Fruit fly (Drosophila melanogaster) whole organism, embryonic: ENCODE measurements around the gene CG5516.

Experiments
- Bteb2 ChIP-seq: fragments of 200-800 bp; sonication (Bioruptor generic); optimal IDR thresholded peaks from 2 replicates; lab custom pipeline; 2016; ENCODE audit warnings: missing biosample characterization, missing genetic modification characterization
- CG12071 ChIP-seq: fragments of 200-800 bp; sonication (Bioruptor generic); optimal IDR thresholded peaks from 3 replicates; lab custom pipeline; 2018; ENCODE audit warnings: missing biosample characterization, mild to moderate bottlenecking, missing genetic modification characterization
- CG13624 ChIP-seq: fragments of 200-800 bp; sonication (Bioruptor generic); optimal IDR thresholded peaks from 2 replicates; lab custom pipeline; 2016; ENCODE audit warnings: missing biosample characterization, missing genetic modification characterization
- CG13775 ChIP-seq: fragments of 200-800 bp; sonication (Bioruptor generic); optimal IDR thresholded peaks from 3 replicates; lab custom pipeline; 2017; ENCODE audit warnings: missing biosample characterization, mild to moderate bottlenecking, missing genetic modification characterization
- CG14860 ChIP-seq: fragments of 200-800 bp; sonication (Bioruptor generic); IDR thresholded peaks from 3 replicates; pipeline ENCODE4 v1.3.6; 2022; ENCODE audit warnings: missing biosample characterization, missing genetic modification characterization; ENCODE audit not compliant: partially characterized antibody
- CG15011 ChIP-seq: fragments of 200-800 bp; sonication (Bioruptor generic); optimal IDR thresholded peaks from 3 replicates; lab custom pipeline; 2018; ENCODE audit warnings: missing biosample characterization, mild to moderate bottlenecking, missing genetic modification characterization
- CG15269 ChIP-seq: fragments of 200-800 bp; sonication (Bioruptor generic); optimal IDR thresholded peaks from 2 replicates; lab custom pipeline; 2018; ENCODE audit warnings: missing biosample characterization, mild to moderate bottlenecking, missing genetic modification characterization, moderate library complexity
- CG15514 ChIP-seq: fragments of 200-800 bp; sonication (Bioruptor generic); optimal IDR thresholded peaks from 3 replicates; lab custom pipeline; 2017; ENCODE audit warnings: missing biosample characterization, missing genetic modification characterization, mild to moderate bottlenecking, moderate library complexity, missing genetic modification reagents
- CG17802 ChIP-seq: fragments of 200-800 bp; sonication (Bioruptor generic); optimal IDR thresholded peaks from 2 replicates; lab custom pipeline; 2018; ENCODE audit warnings: missing biosample characterization, mild to moderate bottlenecking, missing genetic modification characterization, moderate library complexity
- CG31224 ChIP-seq: fragments of 200-800 bp; sonication (Bioruptor generic); IDR thresholded peaks from 2 replicates; pipeline ENCODE4 v1.3.6; 2022; ENCODE audit warnings: missing biosample characterization, missing genetic modification characterization
- CG31441 ChIP-seq: fragments of 200-800 bp; sonication (Bioruptor generic); IDR thresholded peaks from 2 replicates; pipeline ENCODE4 v1.3.6; 2022; ENCODE audit warnings: missing biosample characterization, missing genetic modification characterization
- CG34422 ChIP-seq: fragments of 200-800 bp; sonication (Bioruptor generic); IDR thresholded peaks from 3 replicates; pipeline ENCODE4 v1.3.6; 2022; ENCODE audit warnings: missing biosample characterization, missing genetic modification characterization
- CG4282 ChIP-seq: fragments of 200-800 bp; sonication (Bioruptor generic); optimal IDR thresholded peaks from 2 replicates; lab custom pipeline; 2016; ENCODE audit warnings: missing biosample characterization, missing genetic modification characterization
- CG6854 ChIP-seq: fragments of 200-800 bp; sonication (Bioruptor generic); optimal IDR thresholded peaks from 3 replicates; lab custom pipeline; 2017; ENCODE audit warnings: missing biosample characterization, mild to moderate bottlenecking, missing genetic modification characterization
- CG7357 ChIP-seq: fragments of 200-800 bp; sonication (Bioruptor generic); IDR thresholded peaks from 3 replicates; pipeline ENCODE4 v1.3.6; 2022; ENCODE audit warnings: missing biosample characterization, missing genetic modification characterization
- CG9215 ChIP-seq: fragments of 200-800 bp; sonication (Bioruptor generic); IDR thresholded peaks from 2 replicates; pipeline ENCODE4 v1.3.6; 2022; ENCODE audit warnings: missing biosample characterization, missing genetic modification characterization
- CG9797 ChIP-seq: fragments of 200-800 bp; sonication (Bioruptor generic); optimal IDR thresholded peaks from 3 replicates; lab custom pipeline; 2018; ENCODE audit warnings: missing biosample characterization, mild to moderate bottlenecking, missing genetic modification characterization
- Dad ChIP-seq: fragments of 200-800 bp; sonication (Bioruptor generic); optimal IDR thresholded peaks from 3 replicates; lab custom pipeline; 2016; ENCODE audit warnings: missing biosample characterization, missing genetic modification characterization
- Dbx ChIP-seq: fragments of 200-800 bp; sonication (Bioruptor generic); IDR thresholded peaks from 3 replicates; pipeline ENCODE4 v1.3.6; 2022; ENCODE audit warnings: missing biosample characterization, missing genetic modification characterization
- Dip2 ChIP-seq: fragments of 200-800 bp; sonication (Bioruptor generic); IDR thresholded peaks from 2 replicates; pipeline ENCODE4 v1.3.6; 2022; ENCODE audit warnings: missing biosample characterization, missing genetic modification characterization
- Dip3 ChIP-seq: fragments of 200-800 bp; sonication (Bioruptor generic); optimal IDR thresholded peaks from 3 replicates; lab custom pipeline; 2016; ENCODE audit warnings: missing biosample characterization, missing genetic modification characterization
- Ets65A ChIP-seq: fragments of 200-800 bp; sonication (Bioruptor generic); peaks from one replicate; lab custom pipeline; 2016; ENCODE audit warnings: missing biosample characterization, missing genetic modification characterization
- Fer3 ChIP-seq: fragments of 200-800 bp; sonication (Bioruptor generic); optimal IDR thresholded peaks from 2 replicates; lab custom pipeline; 2018; ENCODE audit warnings: missing biosample characterization, mild to moderate bottlenecking, missing genetic modification characterization, moderate library complexity
- GATAe ChIP-seq: fragments of 200-800 bp; sonication (Bioruptor generic); conservative IDR thresholded peaks from 2 replicates; pipeline ENCODE4 v1.3.6; 2022; ENCODE audit warnings: missing biosample characterization, missing genetic modification characterization
- Hmr ChIP-seq: fragments of 200-800 bp; sonication (Bioruptor generic); optimal IDR thresholded peaks from 3 replicates; lab custom pipeline; 2017; ENCODE audit warnings: mild to moderate bottlenecking, missing biosample characterization, missing genetic modification reagents, missing genetic modification characterization
- Hr39 ChIP-seq: fragments of >200 bp; optimal IDR thresholded peaks from 2 replicates; lab custom pipeline; 2017
- Myb ChIP-seq: fragments of 200-800 bp; sonication (Bioruptor generic); optimal IDR thresholded peaks from 2 replicates; lab custom pipeline; 2016; ENCODE audit warnings: missing biosample characterization, missing genetic modification characterization
- NFAT ChIP-seq: fragments of 200-800 bp; sonication (Bioruptor generic); IDR thresholded peaks from 2 replicates; pipeline ENCODE4 v1.3.6; 2022; ENCODE audit warnings: missing biosample characterization, missing genetic modification characterization
- Opbp ChIP-seq: fragments of 200-800 bp; sonication (Bioruptor generic); IDR thresholded peaks from 3 replicates; pipeline ENCODE4 v1.3.6; 2022; ENCODE audit warnings: missing biosample characterization, missing genetic modification characterization; ENCODE audit not compliant: partially characterized antibody
- Side ChIP-seq: fragments of 200-800 bp; sonication (Bioruptor generic); optimal IDR thresholded peaks from 2 replicates; lab custom pipeline; 2016; ENCODE audit warnings: missing biosample characterization, missing genetic modification characterization
- Ssrp ChIP-seq: fragments of 200-800 bp; sonication (Bioruptor generic); optimal IDR thresholded peaks from 2 replicates; lab custom pipeline; 2018; ENCODE audit warnings: missing biosample characterization, mild to moderate bottlenecking, missing genetic modification characterization, moderate library complexity
- Stat92E ChIP-seq, 3 experiments: fragments of >200 bp in 2 of 3; fragments of 200-800 bp in 1 of 3; sonication (Bioruptor generic) in 1 of 3; optimal IDR thresholded peaks; 2 replicates each; lab custom pipeline; 2017 to 2019; ENCODE audit warnings: missing biosample characterization in 3 of 3, missing genetic modification characterization in 3 of 3, mild to moderate bottlenecking in 1 of 3, moderate library complexity in 1 of 3
- Tbp ChIP-seq: fragments of >200 bp; optimal IDR thresholded peaks from 2 replicates; lab custom pipeline; 2018; ENCODE audit warnings: missing biosample characterization, missing genetic modification characterization
- Usf ChIP-seq: fragments of 200-800 bp; sonication (Bioruptor generic); optimal IDR thresholded peaks from 2 replicates; lab custom pipeline; 2017; ENCODE audit warnings: missing genotype, missing biosample characterization, missing genetic modification characterization
- Xbp1 ChIP-seq: fragments of 200-800 bp; sonication (Bioruptor generic); optimal IDR thresholded peaks from 3 replicates; lab custom pipeline; 2016; ENCODE audit warnings: missing biosample characterization, mild to moderate bottlenecking, missing genetic modification characterization
- ato ChIP-seq: fragments of 200-800 bp; sonication (Bioruptor generic); IDR thresholded peaks from 2 replicates; pipeline ENCODE4 v1.3.6; 2022; ENCODE audit warnings: missing biosample characterization, missing genetic modification characterization; ENCODE audit not compliant: partially characterized antibody
- cg ChIP-seq: fragments of 200-800 bp; sonication (Bioruptor generic); optimal IDR thresholded peaks from 3 replicates; lab custom pipeline; 2019; ENCODE audit warnings: missing biosample characterization, mild to moderate bottlenecking, missing genetic modification characterization, moderate library complexity
- chn ChIP-seq: fragments of 200-800 bp; sonication (Bioruptor generic); optimal IDR thresholded peaks from 2 replicates; lab custom pipeline; 2016; ENCODE audit warnings: missing biosample characterization, missing genetic modification characterization
- disco-r ChIP-seq: fragments of 200-800 bp; sonication (Bioruptor generic); optimal IDR thresholded peaks from 2 replicates; lab custom pipeline; 2016; ENCODE audit warnings: missing biosample characterization, missing genetic modification characterization
- fu2 ChIP-seq: fragments of 200-800 bp; sonication (Bioruptor generic); optimal IDR thresholded peaks from 2 replicates; lab custom pipeline; 2016; ENCODE audit warnings: missing biosample characterization, missing genetic modification characterization
- gcm ChIP-seq: fragments of 200-800 bp; sonication (Bioruptor generic); optimal IDR thresholded peaks from 2 replicates; lab custom pipeline; 2019; ENCODE audit warnings: missing biosample characterization, mild to moderate bottlenecking, missing genetic modification characterization, moderate library complexity
- jing ChIP-seq: fragments of 200-800 bp; sonication (Bioruptor generic); optimal IDR thresholded peaks from 2 replicates; lab custom pipeline; 2018; ENCODE audit warnings: missing biosample characterization, mild to moderate bottlenecking, missing genetic modification characterization
- peb ChIP-seq: fragments of 200-800 bp; sonication (Bioruptor generic); IDR thresholded peaks from 2 replicates; pipeline ENCODE4 v1.3.6; 2022; ENCODE audit warnings: missing biosample characterization, missing genetic modification characterization
- prd ChIP-seq, 3 experiments: fragments of >200 bp in 2 of 3; fragments of 200-800 bp in 1 of 3; sonication (Bioruptor generic) in 1 of 3; optimal IDR thresholded peaks in 2 of 3; IDR thresholded peaks in 1 of 3; 2 replicates in 2 of 3; 3 replicates in 1 of 3; pipeline versions ENCODE4 v1.3.6 to Lab custom; 2017 to 2022; ENCODE audit warnings: missing biosample characterization in 1 of 3, missing genetic modification characterization in 1 of 3
- run ChIP-seq: fragments of 200-800 bp; sonication (Bioruptor generic); optimal IDR thresholded peaks from 3 replicates; lab custom pipeline; 2018; ENCODE audit warnings: missing biosample characterization, mild to moderate bottlenecking, missing genetic modification characterization
- so ChIP-seq: fragments of 200-800 bp; sonication (Bioruptor generic); IDR thresholded peaks from 3 replicates; pipeline ENCODE4 v1.3.6; 2022; ENCODE audit warnings: missing biosample characterization, missing genetic modification characterization
- sob ChIP-seq: fragments of 200-800 bp; sonication (Bioruptor generic); IDR thresholded peaks from 2 replicates; pipeline ENCODE4 v1.3.6; 2022; ENCODE audit warnings: missing biosample characterization, missing genetic modification characterization
- ssp ChIP-seq: fragments of 200-800 bp; sonication (Bioruptor generic); IDR thresholded peaks from 2 replicates; pipeline ENCODE4 v1.3.6; 2022; ENCODE audit warnings: missing biosample characterization, missing genetic modification characterization
- stwl ChIP-seq: fragments of 200-800 bp; sonication (Bioruptor generic); optimal IDR thresholded peaks from 3 replicates; lab custom pipeline; 2018; ENCODE audit warnings: missing biosample characterization, mild to moderate bottlenecking, missing genetic modification characterization, moderate library complexity
- wdn ChIP-seq: fragments of 200-800 bp; sonication (Bioruptor generic); IDR thresholded peaks from 2 replicates; pipeline ENCODE4 v1.3.6; 2022; ENCODE audit warnings: missing biosample characterization, missing genetic modification characterization
- wek ChIP-seq: fragments of 200-800 bp; sonication (Bioruptor generic); optimal IDR thresholded peaks from 3 replicates; lab custom pipeline; 2018; ENCODE audit warnings: missing biosample characterization, mild to moderate bottlenecking, missing genetic modification characterization, moderate library complexity

CG5516 gene

DNA sequence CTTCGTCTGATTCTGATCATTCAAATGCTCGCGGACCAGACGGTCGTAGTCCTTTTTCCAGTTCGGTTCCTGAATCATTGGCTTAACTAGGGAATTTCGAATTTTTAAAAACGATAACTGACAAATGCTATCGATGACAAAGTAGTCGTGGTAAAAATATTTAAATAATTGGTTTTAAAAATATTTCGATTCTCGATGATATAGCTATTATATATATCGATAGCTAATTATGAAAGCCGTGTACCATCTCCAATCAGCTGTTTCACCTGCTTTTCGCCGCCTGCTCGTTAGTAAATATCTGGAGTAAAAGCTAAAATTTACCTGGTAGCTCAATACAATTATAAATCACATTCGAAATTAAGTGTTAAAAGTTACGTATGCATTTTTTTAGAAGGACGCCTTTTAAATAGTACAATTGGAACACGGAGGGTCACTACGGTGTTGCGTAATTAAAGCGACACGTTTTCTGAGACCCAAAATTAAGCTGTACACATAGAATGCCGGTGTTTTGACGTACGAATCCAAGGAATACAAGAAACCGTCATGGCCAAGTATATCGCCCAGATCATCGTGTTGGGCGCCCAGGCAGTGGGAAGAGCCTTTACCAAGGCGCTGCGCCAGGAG is 30.0 kb upstream of the CG5516 start, which contains the start of the genes CG5478 and blp (continued):
- no peak for TF ChIP-seq cg (GFP tag; lab: Kevin White, UChicago)
- no peak for TF ChIP-seq jing (GFP tag; lab: Kevin White, UChicago)
- TF ChIP-seq CG34422 (GFP tag; lab: Robert Waterston, UW) = peak; percentile 34; the same call in 1 of the 3 replicates
- no peak for TF ChIP-seq Fer3
- TF ChIP-seq CG6854 = no peak
- TF ChIP-seq Stat92E (GFP tag; optimal IDR thresholded peaks at IDR 0.05; lab: Kevin White, UChicago) = peak in 1 of 3 experiments; percentile 10
- TF ChIP-seq Ets65A (GFP tag; lab: Kevin White, UChicago) = peak; percentile 3
- TF ChIP-seq Ssrp (tag; lab: Kevin White, UChicago) = no peak
- no peak for TF ChIP-seq CG4282 (GFP tag; lab: Kevin White, UChicago)
- peak; percentile 88 for TF ChIP-seq Opbp
- no peak for TF ChIP-seq Dbx (GFP tag; lab: Robert Waterston, UW)
- no peak for TF ChIP-seq run
- TF ChIP-seq Hmr (GFP tag; lab: Kevin White, UChicago) = no peak
- no peak for TF ChIP-seq CG9215
- peak; percentile 92 for TF ChIP-seq CG14860 (GFP tag; lab: Robert Waterston, UW)
- no peak for TF ChIP-seq Side (GFP tag; lab: Kevin White, UChicago)
- TF ChIP-seq disco-r (GFP tag; lab: Kevin White, UChicago) = no peak
- no peak for TF ChIP-seq CG7357 (GFP tag; lab: Robert Waterston, UW)
- no peak for TF ChIP-seq Usf
- TF ChIP-seq so (GFP tag; lab: Robert Waterston, UW) = no peak; the same call in 2 of the 3 replicates
- peak; percentile 5 for TF ChIP-seq CG15514
- TF ChIP-seq Hr39 (lab: Kevin White, UChicago) = no peak
- no peak for TF ChIP-seq peb (GFP tag; lab: Robert Waterston, UW)
- TF ChIP-seq Dip2 (GFP tag; lab: Robert Waterston, UW) = no peak
- no peak for TF ChIP-seq prd (optimal IDR thresholded peaks at IDR 0.05; lab: Kevin White, UChicago)
- TF ChIP-seq prd (GFP tag; IDR thresholded peaks at IDR 0.05; lab: Robert Waterston, UW) = no peak
- TF ChIP-seq chn (GFP tag; lab: Kevin White, UChicago) = no peak
- no peak for TF ChIP-seq CG13775 (GFP tag; lab: Kevin White, UChicago)
- TF ChIP-seq CG31441 (GFP tag; lab: Robert Waterston, UW) = peak; percentile 46
- TF ChIP-seq CG31224 (GFP tag; lab: Robert Waterston, UW) = no peak
- TF ChIP-seq sob (GFP tag; lab: Robert Waterston, UW) = 0 out of 2 replicates have a peak, but pooled peaks have one; percentile 11
- TF ChIP-seq wek = no peak
- TF ChIP-seq Bteb2 = no peak
- TF ChIP-seq wdn (GFP tag; lab: Robert Waterston, UW) = no peak
- TF ChIP-seq CG13624 (GFP tag; lab: Kevin White, UChicago) = no peak
- no peak for TF ChIP-seq Xbp1
- TF ChIP-seq Myb (GFP tag; lab: Kevin White, UChicago) = peak; percentile 55
- no peak for TF ChIP-seq CG12071
- no peak for TF ChIP-seq CG17802 (tag; lab: Kevin White, UChicago)
- no peak for TF ChIP-seq GATAe (GFP tag; lab: Robert Waterston, UW)
- no peak for TF ChIP-seq CG15269 (tag; lab: Kevin White, UChicago)
- TF ChIP-seq Dad (GFP tag; lab: Kevin White, UChicago) = no peak
- TF ChIP-seq Dip3 (GFP tag; lab: Kevin White, UChicago) = no peak
- TF ChIP-seq ssp (GFP tag; lab: Robert Waterston, UW) = no peak
- no peak for TF ChIP-seq Tbp (GFP tag; lab: Kevin White, UChicago)
- no peak for TF ChIP-seq CG9797
- TF ChIP-seq stwl = peak; percentile 68
- peak; percentile 95 for TF ChIP-seq ato (GFP tag; lab: Robert Waterston, UW)
- TF ChIP-seq fu2 (GFP tag; lab: Kevin White, UChicago) = no peak
- TF ChIP-seq gcm (GFP tag; lab: Kevin White, UChicago) = no peak
- no peak for TF ChIP-seq NFAT (GFP tag; lab: Robert Waterston, UW)
- no peak for TF ChIP-seq CG15011 (GFP tag; lab: Kevin White, UChicago)
